Fruit fly (Drosophila melanogaster) whole organism, embryonic: ENCODE measurements around the gene Cdc7.
A peak's percentile ranks its signal among the peaks of the same experiment; 100 is the strongest.

Experiments
- Atf-2 ChIP-seq: fragments of 200-800 bp; sonication (Bioruptor generic); optimal IDR thresholded peaks from 2 replicates; lab custom pipeline; 2016; ENCODE audit warnings: missing biosample characterization, missing genetic modification characterization
- CG10431 ChIP-seq: fragments of 200-800 bp; sonication (Bioruptor generic); optimal IDR thresholded peaks from 3 replicates; lab custom pipeline; 2018; ENCODE audit warnings: missing biosample characterization, mild to moderate bottlenecking, missing genetic modification characterization
- CG10462 ChIP-seq: fragments of 200-800 bp; sonication (Bioruptor generic); optimal IDR thresholded peaks from 2 replicates; lab custom pipeline; 2016; ENCODE audit warnings: missing biosample characterization, missing genetic modification characterization
- CG10959 ChIP-seq: fragments of 200-800 bp; sonication (Bioruptor generic); IDR thresholded peaks from 2 replicates; pipeline ENCODE4 v1.3.6; 2022; ENCODE audit warnings: missing biosample characterization, missing genetic modification characterization
- CG10979 ChIP-seq: fragments of 200-800 bp; sonication (Bioruptor generic); optimal IDR thresholded peaks from 2 replicates; lab custom pipeline; 2018; ENCODE audit warnings: missing biosample characterization, mild to moderate bottlenecking, missing genetic modification characterization, moderate library complexity
- CG12391 ChIP-seq: fragments of 200-800 bp; sonication (Bioruptor generic); optimal IDR thresholded peaks from 3 replicates; lab custom pipeline; 2018; ENCODE audit warnings: missing biosample characterization, mild to moderate bottlenecking, missing genetic modification characterization, moderate library complexity
- CG13775 ChIP-seq: fragments of 200-800 bp; sonication (Bioruptor generic); optimal IDR thresholded peaks from 3 replicates; lab custom pipeline; 2017; ENCODE audit warnings: missing biosample characterization, mild to moderate bottlenecking, missing genetic modification characterization
- CG14667 ChIP-seq: fragments of 200-800 bp; sonication (Bioruptor generic); IDR thresholded peaks from 2 replicates; pipeline ENCODE4 v1.3.6; 2022; ENCODE audit warnings: missing biosample characterization, missing genetic modification characterization
- CG15479 ChIP-seq: fragments of 200-800 bp; sonication (Bioruptor generic); optimal IDR thresholded peaks from 3 replicates; lab custom pipeline; 2019; ENCODE audit warnings: missing biosample characterization, mild to moderate bottlenecking, missing genetic modification characterization, moderate library complexity
- CG18476 ChIP-seq: fragments of 200-800 bp; sonication (Bioruptor generic); optimal IDR thresholded peaks from 2 replicates; lab custom pipeline; 2016; ENCODE audit warnings: missing biosample characterization, mild to moderate bottlenecking, missing genetic modification characterization
- CG2129 ChIP-seq: fragments of 200-800 bp; sonication (Bioruptor generic); IDR thresholded peaks from 2 replicates; pipeline ENCODE4 v1.3.6; 2022; ENCODE audit warnings: missing biosample characterization, missing genetic modification characterization; ENCODE audit not compliant: partially characterized antibody
- CG32767 ChIP-seq: fragments of 200-800 bp; sonication (Bioruptor generic); IDR thresholded peaks from 2 replicates; pipeline ENCODE4 v1.3.6; 2022; ENCODE audit warnings: missing biosample characterization, missing genetic modification characterization
- CG33213 ChIP-seq: fragments of 200-800 bp; sonication (Bioruptor generic); optimal IDR thresholded peaks from 3 replicates; lab custom pipeline; 2016; ENCODE audit warnings: missing biosample characterization, missing genetic modification characterization
- CG3726 ChIP-seq: fragments of 200-800 bp; sonication (Bioruptor generic); IDR thresholded peaks from 3 replicates; pipeline ENCODE4, ENCODE4 v1.3.6; 2022; ENCODE audit warnings: missing biosample characterization, missing genetic modification characterization
- CG4404 ChIP-seq: fragments of 200-800 bp; sonication (Bioruptor generic); IDR thresholded peaks from 2 replicates; pipeline ENCODE4 v1.3.6; 2022; ENCODE audit warnings: missing biosample characterization, missing genetic modification characterization
- CG6175 ChIP-seq: fragments of 200-800 bp; sonication (Bioruptor generic); IDR thresholded peaks from 3 replicates; pipeline ENCODE4 v1.3.6; 2022; ENCODE audit warnings: missing biosample characterization, missing genetic modification characterization
- CG7372 ChIP-seq: fragments of 200-800 bp; sonication (Bioruptor generic); IDR thresholded peaks from 2 replicates; pipeline ENCODE4 v1.3.6; 2022; ENCODE audit warnings: missing biosample characterization, missing genetic modification characterization
- CG7745 ChIP-seq: fragments of 200-800 bp; sonication (Bioruptor generic); optimal IDR thresholded peaks from 2 replicates; lab custom pipeline; 2018; ENCODE audit warnings: missing biosample characterization, mild to moderate bottlenecking, missing genetic modification characterization, moderate library complexity
- CG8359 ChIP-seq: fragments of 200-800 bp; sonication (Bioruptor generic); optimal IDR thresholded peaks from 2 replicates; lab custom pipeline; 2017; ENCODE audit warnings: missing biosample characterization, mild to moderate bottlenecking, missing genetic modification characterization, borderline replicate concordance
- CG9215 ChIP-seq: fragments of 200-800 bp; sonication (Bioruptor generic); IDR thresholded peaks from 2 replicates; pipeline ENCODE4 v1.3.6; 2022; ENCODE audit warnings: missing biosample characterization, missing genetic modification characterization
- CG9817 ChIP-seq: fragments of 200-800 bp; sonication (Bioruptor generic); optimal IDR thresholded peaks from 2 replicates; lab custom pipeline; 2018; ENCODE audit warnings: missing biosample characterization, mild to moderate bottlenecking, missing genetic modification characterization, moderate library complexity
- D19A ChIP-seq: fragments of 200-800 bp; optimal IDR thresholded peaks from 3 replicates; lab custom pipeline; 2019; ENCODE audit warnings: missing biosample characterization, mild to moderate bottlenecking, missing genetic modification characterization, moderate library complexity
- Dek ChIP-seq: fragments of 200-800 bp; sonication (Bioruptor generic); optimal IDR thresholded peaks from 3 replicates; lab custom pipeline; 2019; ENCODE audit warnings: missing biosample characterization, mild to moderate bottlenecking, missing genetic modification characterization, moderate library complexity
- Dip2 ChIP-seq: fragments of 200-800 bp; sonication (Bioruptor generic); IDR thresholded peaks from 2 replicates; pipeline ENCODE4 v1.3.6; 2022; ENCODE audit warnings: missing biosample characterization, missing genetic modification characterization
- Dll ChIP-seq: fragments of 200-800 bp; sonication (Bioruptor generic); IDR thresholded peaks from 4 replicates; pipeline ENCODE4 v1.3.6; 2022; ENCODE audit warnings: missing biosample characterization, missing genetic modification characterization; ENCODE audit not compliant: partially characterized antibody
- E2f1 ChIP-seq: fragments of 200-800 bp; sonication (Bioruptor generic); IDR thresholded peaks from 2 replicates; pipeline ENCODE4 v1.3.6; 2022; ENCODE audit warnings: missing biosample characterization, missing genetic modification characterization
- ERR ChIP-seq: fragments of 200-800 bp; sonication (Bioruptor generic); optimal IDR thresholded peaks from 2 replicates; lab custom pipeline; 2016; ENCODE audit warnings: missing biosample characterization, missing genetic modification characterization
- Ets65A ChIP-seq: fragments of 200-800 bp; sonication (Bioruptor generic); peaks from one replicate; lab custom pipeline; 2016; ENCODE audit warnings: missing biosample characterization, missing genetic modification characterization
- GATAe ChIP-seq: fragments of 200-800 bp; sonication (Bioruptor generic); conservative IDR thresholded peaks from 2 replicates; pipeline ENCODE4 v1.3.6; 2022; ENCODE audit warnings: missing biosample characterization, missing genetic modification characterization
- H15 ChIP-seq: fragments of 200-800 bp; sonication (Bioruptor generic); IDR thresholded peaks from 3 replicates; pipeline ENCODE4 v1.3.6; 2022; ENCODE audit warnings: missing biosample characterization, missing genetic modification characterization
- Optix ChIP-seq: fragments of 200-800 bp; sonication (Bioruptor generic); IDR thresholded peaks from 3 replicates; pipeline ENCODE4 v1.3.6; 2022; ENCODE audit warnings: missing biosample characterization, missing genetic modification characterization
- Ssrp ChIP-seq: fragments of 200-800 bp; sonication (Bioruptor generic); optimal IDR thresholded peaks from 2 replicates; lab custom pipeline; 2018; ENCODE audit warnings: missing biosample characterization, mild to moderate bottlenecking, missing genetic modification characterization, moderate library complexity
- chif ChIP-seq, 2 experiments: fragments of 200-800 bp; sonication (Bioruptor generic); optimal IDR thresholded peaks; 3 replicates each; lab custom pipeline; 2016; ENCODE audit warnings: missing biosample characterization in 2 of 2, missing genetic modification characterization in 2 of 2
- crol ChIP-seq: fragments of 200-800 bp; sonication (Bioruptor generic); IDR thresholded peaks from 2 replicates; pipeline ENCODE4 v1.3.6; 2022; ENCODE audit warnings: missing biosample characterization, missing genetic modification characterization
- dmrt99B ChIP-seq: fragments of 200-800 bp; sonication (Bioruptor generic); optimal IDR thresholded peaks from 2 replicates; lab custom pipeline; 2018; ENCODE audit warnings: missing biosample characterization, mild to moderate bottlenecking, missing genetic modification characterization, moderate library complexity
- fd102C ChIP-seq: fragments of 200-800 bp; sonication (Bioruptor generic); optimal IDR thresholded peaks from 2 replicates; lab custom pipeline; 2018; ENCODE audit warnings: missing biosample characterization, mild to moderate bottlenecking, missing genetic modification characterization, moderate library complexity
- grau ChIP-seq: fragments of 200-800 bp; optimal IDR thresholded peaks from 3 replicates; lab custom pipeline; 2019; ENCODE audit warnings: missing biosample characterization, mild to moderate bottlenecking, missing genetic modification characterization, moderate library complexity
- pros ChIP-seq: fragments of 200-800 bp; sonication (Bioruptor generic); optimal IDR thresholded peaks from 3 replicates; lab custom pipeline; 2019; ENCODE audit warnings: missing biosample characterization, mild to moderate bottlenecking, missing genetic modification characterization, moderate library complexity
- salm ChIP-seq: fragments of 200-800 bp; sonication (Bioruptor generic); optimal IDR thresholded peaks from 2 replicates; lab custom pipeline; 2018; ENCODE audit warnings: missing biosample characterization, mild to moderate bottlenecking, missing genetic modification characterization
- schlank ChIP-seq: fragments of 200-800 bp; sonication (Bioruptor generic); optimal IDR thresholded peaks from 2 replicates; lab custom pipeline; 2018; ENCODE audit warnings: missing biosample characterization, mild to moderate bottlenecking, missing genetic modification characterization
- sens-2 ChIP-seq: fragments of 200-800 bp; sonication (Bioruptor generic); IDR thresholded peaks from 2 replicates; pipeline ENCODE4 v1.3.6; 2022; ENCODE audit warnings: missing biosample characterization, missing genetic modification characterization
- sima ChIP-seq: fragments of 200-800 bp; sonication (Bioruptor generic); optimal IDR thresholded peaks from 2 replicates; lab custom pipeline; 2016; ENCODE audit warnings: missing biosample characterization, missing genetic modification characterization
- sisA ChIP-seq: fragments of 200-800 bp; sonication (Bioruptor generic); IDR thresholded peaks from 2 replicates; pipeline ENCODE4 v1.3.6; 2022; ENCODE audit warnings: missing biosample characterization, missing genetic modification characterization
- tll ChIP-seq, 2 experiments: fragments of 200-800 bp in 1 of 2; fragments of >200 bp in 1 of 2; sonication (Bioruptor generic) in 1 of 2; optimal IDR thresholded peaks; 2 replicates each; lab custom pipeline; 2017 to 2019; ENCODE audit warnings: missing biosample characterization in 2 of 2, missing genetic modification characterization in 2 of 2, mild to moderate bottlenecking in 1 of 2, moderate library complexity in 1 of 2
- trem ChIP-seq: fragments of 200-800 bp; optimal IDR thresholded peaks from 3 replicates; lab custom pipeline; 2019; ENCODE audit warnings: missing biosample characterization, mild to moderate bottlenecking, missing genetic modification characterization, moderate library complexity
- trh ChIP-seq: fragments of 200-800 bp; sonication (Bioruptor generic); optimal IDR thresholded peaks from 2 replicates; lab custom pipeline; 2016; ENCODE audit warnings: missing biosample characterization, missing genetic modification characterization
- unc-4 ChIP-seq: fragments of 200-800 bp; sonication (Bioruptor generic); IDR thresholded peaks from 2 replicates; pipeline ENCODE4 v1.3.6; 2022; ENCODE audit warnings: missing biosample characterization, missing genetic modification characterization; ENCODE audit not compliant: partially characterized antibody
- unpg ChIP-seq: fragments of 200-800 bp; sonication (Bioruptor generic); optimal IDR thresholded peaks from 3 replicates; lab custom pipeline; 2018; ENCODE audit warnings: missing biosample characterization, mild to moderate bottlenecking, missing genetic modification characterization, moderate library complexity

Gene Cdc7

dm6 chrX:6678635-6679501, 24.5 kb downstream of the Cdc7 start, which contains the start of gene ND-ASHI (continued):
- TF ChIP-seq sima (GFP tag; lab: Kevin White, UChicago) (peak; percentile 85), CG10462 (GFP tag; lab: Kevin White, UChicago) (peak; percentile 73), salm (tag; lab: Kevin White, UChicago) (peak; percentile 84), grau (tag; lab: Kevin White, UChicago) (peak; percentile 92), CG14667 (peak; percentile 90), trh (peak; percentile 76), CG6175 (peak; percentile 92), CG10959 (GFP tag; lab: Robert Waterston, UW) (peak; percentile 86), Dll (GFP tag; lab: Robert Waterston, UW) (no peak), CG4404 (GFP tag; lab: Robert Waterston, UW) (peak; percentile 85), unc-4 (GFP tag; lab: Robert Waterston, UW) (no peak), Ssrp (peak; percentile 84), D19A (peak; percentile 90), fd102C (GFP tag; lab: Kevin White, UChicago) (peak; percentile 15), ERR (GFP tag; lab: Kevin White, UChicago) (peak; percentile 93), CG15479 (GFP tag; lab: Kevin White, UChicago) (no peak), E2f1 (GFP tag; lab: Robert Waterston, UW) (peak; percentile 94), Optix (GFP tag; lab: Robert Waterston, UW) (peak; percentile 94), Dip2 (GFP tag; lab: Robert Waterston, UW) (no peak), CG7372 (GFP tag; lab: Robert Waterston, UW) (peak; percentile 95), crol (0 out of 2 replicates have a peak, but pooled peaks have one; percentile 28), schlank (peak; percentile 97), CG9215 (GFP tag; lab: Robert Waterston, UW) (peak; percentile 92), dmrt99B (tag; lab: Kevin White, UChicago) (peak; percentile 94), GATAe (GFP tag; lab: Robert Waterston, UW) (peak; percentile 85), trem (tag; lab: Kevin White, UChicago) (peak; percentile 70), tll (GFP tag; optimal IDR thresholded peaks at IDR 0.05; lab: Kevin White, UChicago) (no peak), Atf-2 (peak; percentile 88), CG8359 (GFP tag; lab: Kevin White, UChicago) (peak; percentile 80), Ets65A (GFP tag; lab: Kevin White, UChicago) (peak; percentile 98), sisA (GFP tag; lab: Robert Waterston, UW) (peak; percentile 95), CG32767 (GFP tag; lab: Robert Waterston, UW) (peak; percentile 88), CG2129 (GFP tag; lab: Robert Waterston, UW) (no peak), CG18476 (peak; percentile 93), Dek (tag; lab: Kevin White, UChicago) (peak; percentile 94), CG3726 (GFP tag; lab: Robert Waterston, UW) (peak; percentile 93), CG9817 (peak; percentile 95), sens-2 (GFP tag; lab: Robert Waterston, UW) (peak; percentile 95), CG33213 (GFP tag; lab: Kevin White, UChicago) (peak; percentile 89), CG10979 (peak; percentile 89), chif (GFP tag; optimal IDR thresholded peaks at IDR 0.05; lab: Kevin White, UChicago) (peak; percentile 88 to 90), CG7745 (tag; lab: Kevin White, UChicago) (no peak), CG10431 (GFP tag; lab: Kevin White, UChicago) (peak; percentile 72), H15 (GFP tag; lab: Robert Waterston, UW) (peak; percentile 90), unpg (GFP tag; lab: Kevin White, UChicago) (peak; percentile 94), CG12391 (peak; percentile 93), CG13775 (GFP tag; lab: Kevin White, UChicago) (peak; percentile 93), pros (no peak)
